Worm (Caenorhabditis elegans) whole organism, young adult: ENCODE measurements around the gene srw-17.
"Not testable (repeated sequence)": the region's sequence is repeated elsewhere in the genome, so short reads cannot be mapped to it uniquely, and the experiment has no call there.

Experiments
- B0019.2 ChIP-seq: fragments of 200-800 bp; sonication (Bioruptor generic); conservative IDR thresholded peaks from 2 replicates; pipeline ENCODE4 v1.3.6; 2022; ENCODE audit warnings: missing genetic modification reagents, missing genetic modification characterization, missing compliant biosample characterization
- B0035.1 ChIP-seq: sonication (generic microtip); optimal IDR thresholded peaks from 2 replicates; lab custom pipeline; 2016; ENCODE audit warnings: missing genetic modification characterization, mild to moderate bottlenecking, missing compliant biosample characterization, missing genotype, missing genetic modification reagents
- B0336.3 ChIP-seq: fragments of 200-800 bp; sonication (Bioruptor generic); IDR thresholded peaks from 2 replicates; pipeline ENCODE4 v1.3.6; 2022; ENCODE audit warnings: missing genetic modification characterization, missing compliant biosample characterization
- C06A6.2 ChIP-seq: fragments of 200-800 bp; sonication (Bioruptor generic); conservative IDR thresholded peaks from 2 replicates; pipeline ENCODE4 v1.3.6; 2022; ENCODE audit warnings: missing genetic modification characterization, missing compliant biosample characterization
- F10E7.11 ChIP-seq: sonication (generic microtip); optimal IDR thresholded peaks from 2 replicates; lab custom pipeline; 2017; ENCODE audit warnings: mild to moderate bottlenecking, missing genetic modification characterization, moderate library complexity, missing compliant biosample characterization
- F37B4.10 ChIP-seq: fragments of 200-800 bp; sonication (Bioruptor generic); IDR thresholded peaks from 2 replicates; pipeline ENCODE4 v1.3.6; 2022; ENCODE audit warnings: missing genetic modification characterization, missing compliant biosample characterization
- F49E8.2 ChIP-seq: sonication (generic microtip); optimal IDR thresholded peaks from 3 replicates; lab custom pipeline; 2017; ENCODE audit warnings: missing genetic modification characterization, mild to moderate bottlenecking, missing compliant biosample characterization, antibody characterized with exemption, moderate library complexity; ENCODE audit not compliant: insufficient read depth
- F55B11.4 ChIP-seq: sonication (generic microtip); optimal IDR thresholded peaks from 2 replicates; lab custom pipeline; 2016; ENCODE audit warnings: missing compliant biosample characterization, missing genetic modification characterization, borderline replicate concordance; ENCODE audit not compliant: insufficient read depth
- F57C9.4 ChIP-seq: sonication (generic microtip); optimal IDR thresholded peaks from 2 replicates; lab custom pipeline; 2017; ENCODE audit warnings: mild to moderate bottlenecking, missing genetic modification characterization, missing compliant biosample characterization
- K11D2.4 ChIP-seq: fragments of 200-800 bp; sonication (Bioruptor generic); IDR thresholded peaks from 2 replicates; pipeline ENCODE4 v1.3.6; 2022; ENCODE audit warnings: missing genetic modification reagents, missing genetic modification characterization, missing compliant biosample characterization
- K12H6.12 ChIP-seq: fragments of 200-800 bp; sonication (Bioruptor generic); optimal IDR thresholded peaks from 2 replicates; lab custom pipeline; 2018; ENCODE audit warnings: mild to moderate bottlenecking, missing genetic modification characterization, missing compliant biosample characterization
- Y56A3A.18 ChIP-seq: fragments of 200-800 bp; sonication (Bioruptor generic); IDR thresholded peaks from 2 replicates; pipeline ENCODE4 v1.3.6; 2022; ENCODE audit warnings: missing genetic modification reagents, missing genetic modification characterization, missing compliant biosample characterization
- Y67H2A.10 ChIP-seq: fragments of 200-800 bp; sonication (Bioruptor generic); conservative IDR thresholded peaks from 2 replicates; pipeline ENCODE4 v1.3.6; 2022; ENCODE audit warnings: missing genetic modification reagents, missing genetic modification characterization, missing compliant biosample characterization
- attf-5 ChIP-seq: fragments of 200-800 bp; sonication (Bioruptor generic); optimal IDR thresholded peaks from 2 replicates; lab custom pipeline; 2018; ENCODE audit warnings: mild to moderate bottlenecking, missing genetic modification characterization, missing compliant biosample characterization
- ccch-3 ChIP-seq: fragments of 200-800 bp; sonication (Bioruptor generic); optimal IDR thresholded peaks from 2 replicates; lab custom pipeline; 2018; ENCODE audit warnings: mild to moderate bottlenecking, missing genetic modification characterization, missing compliant biosample characterization
- cebp-1 ChIP-seq, 2 experiments: fragments of 200-800 bp in 1 of 2; sonication (Bioruptor generic) in 1 of 2; sonication (generic microtip) in 1 of 2; IDR thresholded peaks in 1 of 2; optimal IDR thresholded peaks in 1 of 2; 2 replicates each; pipeline versions ENCODE4 v1.3.6 to Lab custom; 2017 to 2022; ENCODE audit warnings: missing compliant biosample characterization in 2 of 2, missing genetic modification characterization in 2 of 2, mild to moderate bottlenecking in 1 of 2, missing genetic modification reagents in 1 of 2, moderate library complexity in 1 of 2
- cebp-2 ChIP-seq: fragments of 200-800 bp; sonication (Bioruptor generic); IDR thresholded peaks from 2 replicates; pipeline ENCODE4 v1.3.6; 2022; ENCODE audit warnings: missing genetic modification characterization, missing compliant biosample characterization
- ceh-58 ChIP-seq: fragments of 200-800 bp; sonication (Bioruptor generic); IDR thresholded peaks from 2 replicates; pipeline ENCODE4 v1.3.6; 2022; ENCODE audit warnings: missing genetic modification characterization, missing compliant biosample characterization
- chd-7 ChIP-seq: sonication (generic microtip); optimal IDR thresholded peaks from 2 replicates; lab custom pipeline; 2016; ENCODE audit warnings: mild to moderate bottlenecking, missing genetic modification characterization, moderate library complexity, missing compliant biosample characterization
- dpff-1 ChIP-seq: sonication (generic microtip); optimal IDR thresholded peaks from 2 replicates; lab custom pipeline; 2017; ENCODE audit warnings: mild to moderate bottlenecking, missing genetic modification characterization, missing compliant biosample characterization
- dpl-1 ChIP-seq: fragments of 150-350 bp; optimal IDR thresholded peaks from 2 replicates; lab custom pipeline; 2014; ENCODE audit warnings: missing biosample characterization, missing genetic modification reagents, missing genetic modification characterization
- egl-18 ChIP-seq: fragments of 200-800 bp; sonication (Bioruptor generic); IDR thresholded peaks from 2 replicates; pipeline ENCODE4 v1.3.6; 2022; ENCODE audit warnings: missing genetic modification reagents, missing genetic modification characterization, missing compliant biosample characterization
- egl-44 ChIP-seq: fragments of 200-800 bp; sonication (Bioruptor generic); IDR thresholded peaks from 2 replicates; pipeline ENCODE4 v1.3.6; 2022; ENCODE audit warnings: missing genetic modification reagents, missing genetic modification characterization, missing compliant biosample characterization
- lsl-1 ChIP-seq: fragments of 200-800 bp; sonication (Bioruptor generic); optimal IDR thresholded peaks from 2 replicates; lab custom pipeline; 2018; ENCODE audit warnings: mild to moderate bottlenecking, missing genetic modification characterization, moderate library complexity, missing compliant biosample characterization
- lsy-27 ChIP-seq: sonication (generic microtip); optimal IDR thresholded peaks from 2 replicates; lab custom pipeline; 2017; ENCODE audit warnings: missing genetic modification characterization, mild to moderate bottlenecking, missing compliant biosample characterization, antibody characterized with exemption, missing genotype, borderline replicate concordance; ENCODE audit not compliant: insufficient read depth
- madf-6 ChIP-seq: fragments of 200-800 bp; sonication (Bioruptor generic); IDR thresholded peaks from 2 replicates; pipeline ENCODE4 v1.3.6; 2022; ENCODE audit warnings: missing genetic modification reagents, missing genetic modification characterization, missing compliant biosample characterization
- nhr-80 ChIP-seq: sonication (generic microtip); optimal IDR thresholded peaks from 2 replicates; lab custom pipeline; 2016; ENCODE audit warnings: missing genetic modification characterization, missing compliant biosample characterization
- rcor-1 ChIP-seq: fragments of 200-800 bp; sonication (Bioruptor generic); IDR thresholded peaks from 2 replicates; pipeline ENCODE4 v1.3.6; 2022; ENCODE audit warnings: missing genetic modification reagents, missing genetic modification characterization, missing compliant biosample characterization
- sea-2 ChIP-seq: fragments of 200-800 bp; sonication (Bioruptor generic); IDR thresholded peaks from 2 replicates; pipeline ENCODE4 v1.3.6; 2022; ENCODE audit warnings: missing genetic modification characterization, missing compliant biosample characterization
- sptf-2 ChIP-seq: fragments of 200-800 bp; sonication (Bioruptor generic); optimal IDR thresholded peaks from 2 replicates; lab custom pipeline; 2018; ENCODE audit warnings: mild to moderate bottlenecking, missing genetic modification characterization, missing compliant biosample characterization
- zfh-2 ChIP-seq: fragments of 200-800 bp; sonication (Bioruptor generic); conservative IDR thresholded peaks from 2 replicates; pipeline ENCODE4 v1.3.6; 2022; ENCODE audit warnings: missing genetic modification reagents, missing genetic modification characterization, missing compliant biosample characterization
- ztf-22 ChIP-seq: fragments of 200-800 bp; sonication (Bioruptor generic); optimal IDR thresholded peaks from 2 replicates; lab custom pipeline; 2018; ENCODE audit warnings: mild to moderate bottlenecking, missing genetic modification characterization, moderate library complexity, missing compliant biosample characterization
- ztf-3 ChIP-seq: fragments of 200-800 bp; sonication (Bioruptor generic); optimal IDR thresholded peaks from 2 replicates; lab custom pipeline; 2018; ENCODE audit warnings: mild to moderate bottlenecking, missing genetic modification characterization, missing compliant biosample characterization

srw-17 gene

DNA sequence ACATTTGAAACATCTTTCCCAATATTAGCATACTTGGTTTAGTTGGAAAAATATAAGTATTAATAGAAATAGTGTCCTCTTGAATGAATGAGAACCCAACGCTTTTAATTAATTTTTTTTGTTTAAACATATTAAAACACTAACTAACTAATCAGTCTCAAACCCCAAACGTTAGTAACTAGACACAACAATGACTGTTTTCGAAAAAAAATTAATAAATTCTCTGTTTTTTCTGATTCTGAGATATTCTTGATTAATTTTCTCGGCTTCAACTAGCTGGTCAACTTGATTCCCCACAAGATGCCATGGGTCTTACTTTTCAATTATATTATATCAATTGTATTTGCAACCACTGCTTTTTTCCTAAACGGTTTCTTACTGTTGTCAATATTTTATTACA, 24.7 kb downstream of the srw-17 start, which contains the start of gene srbc-76:
Gene srbc-76 (plus strand): TSS at position 301 of the 400 bp plus-strand sequence.
- no peak for TF ChIP-seq nhr-80
- no peak for TF ChIP-seq attf-5 (GFP tag; lab: Kevin White, UChicago)
- no peak for TF ChIP-seq B0019.2 (GFP tag; lab: Robert Waterston, UW)
- TF ChIP-seq K11D2.4 (GFP tag; lab: Robert Waterston, UW): no peak
- TF ChIP-seq zfh-2 (GFP tag; lab: Robert Waterston, UW): no peak
- no peak for TF ChIP-seq F10E7.11 (tag; lab: Kevin White, UChicago)
- TF ChIP-seq dpff-1 (tag; lab: Kevin White, UChicago): no peak

ce11 chrV:15250304-15250703, 26.5 kb downstream of the srw-17 start, which contains the start of gene srd-28:
TSS of gene srd-28 (plus strand) at chrV:15250604.
- not testable (repeated sequence) for TF ChIP-seq madf-6 (GFP tag; lab: Robert Waterston, UW); F57C9.4 (tag; lab: Kevin White, UChicago); cebp-2

ce11 chrV:15244456-15244855, 32.4 kb downstream of the srw-17 start, which contains the start of gene kin-30:
TSS of gene kin-30 (plus strand) at chrV:15244756.
- TF ChIP-seq egl-18 (no peak), dpl-1 (GFP tag; lab: Kevin White, UChicago) (no peak), chd-7 (tag; lab: Kevin White, UChicago) (no peak), ccch-3 (GFP tag; lab: Kevin White, UChicago) (no peak), B0019.2 (GFP tag; lab: Robert Waterston, UW) (no peak), rcor-1 (GFP tag; lab: Robert Waterston, UW) (no peak), ceh-58 (GFP tag; lab: Robert Waterston, UW) (no peak), nhr-80 (no peak), ztf-3 (no peak), lsy-27 (tag; lab: Kevin White, UChicago) (no peak), lsl-1 (GFP tag; lab: Kevin White, UChicago) (no peak), B0336.3 (no peak), sptf-2 (GFP tag; lab: Kevin White, UChicago) (no peak), K12H6.12 (tag; lab: Kevin White, UChicago) (no peak), B0035.1 (tag; lab: Kevin White, UChicago) (no peak)

DNA sequence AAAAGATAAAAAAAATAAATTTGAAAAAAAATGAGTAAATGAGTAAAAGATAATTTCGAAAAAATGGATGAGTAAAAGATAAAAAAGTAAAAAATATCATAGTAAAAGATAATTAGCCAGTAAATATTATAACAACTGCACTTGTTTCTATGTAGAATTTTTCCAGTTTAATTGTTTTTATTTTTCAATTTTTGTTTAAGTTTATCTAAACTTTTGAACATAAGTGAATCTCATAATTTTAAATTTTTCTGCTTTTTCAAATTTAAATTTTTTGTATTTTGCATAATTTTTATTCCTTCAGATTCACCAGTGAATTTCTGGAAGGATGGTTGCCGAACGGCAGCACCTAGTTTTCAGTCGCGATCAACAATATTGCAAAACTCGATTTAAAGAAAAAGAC, 35.6 kb downstream of the srw-17 start, which contains the start of gene chil-12:
Gene chil-12 (plus strand): TSS at position 301 of the 400 bp plus-strand sequence.
- TF ChIP-seq B0336.3: no peak
- no peak for TF ChIP-seq Y67H2A.10 (GFP tag; lab: Robert Waterston, UW)
- TF ChIP-seq F37B4.10 (GFP tag; lab: Robert Waterston, UW): no peak
- TF ChIP-seq sea-2 (GFP tag; lab: Robert Waterston, UW): no peak
- TF ChIP-seq C06A6.2: no peak
- no peak for TF ChIP-seq ztf-3
- no peak for TF ChIP-seq ztf-22
- TF ChIP-seq attf-5 (GFP tag; lab: Kevin White, UChicago): no peak
- TF ChIP-seq cebp-1 (GFP tag; IDR thresholded peaks at IDR 0.05; lab: Robert Waterston, UW): no peak
- TF ChIP-seq cebp-1 (tag; optimal IDR thresholded peaks at IDR 0.05; lab: Kevin White, UChicago): no peak
- no peak for TF ChIP-seq F49E8.2
- no peak for TF ChIP-seq ccch-3 (GFP tag; lab: Kevin White, UChicago)
- no peak for TF ChIP-seq F55B11.4
- no peak for TF ChIP-seq egl-44 (GFP tag; lab: Robert Waterston, UW)
- TF ChIP-seq Y56A3A.18 (GFP tag; lab: Robert Waterston, UW): no peak
- TF ChIP-seq, all 124 proteins: peak for 0
